Worm (Caenorhabditis elegans) whole organism, L4 larva: ENCODE measurements around the gene aff-1.
A peak's percentile ranks its signal among the peaks of the same experiment; 100 is the strongest.

Experiments used
- F10B5.3 ChIP-seq: sonication (generic microtip); optimal IDR thresholded peaks from 2 replicates; lab custom pipeline; 2016; ENCODE audit warnings: mild to moderate bottlenecking, missing genetic modification characterization, missing compliant biosample characterization
- F37D6.2 ChIP-seq: sonication (generic microtip); optimal IDR thresholded peaks from 2 replicates; lab custom pipeline; 2016; ENCODE audit warnings: mild to moderate bottlenecking, missing genetic modification characterization, missing compliant biosample characterization
- F44E2.7 ChIP-seq: fragments of 200-800 bp; sonication (Bioruptor generic); IDR thresholded peaks from 2 replicates; pipeline ENCODE4 v2.1.2; 2022; ENCODE audit warnings: missing genetic modification characterization, missing compliant biosample characterization
- R02D3.7 ChIP-seq: fragments of 150-350 bp; sonication (generic microtip); optimal IDR thresholded peaks from 3 replicates; lab custom pipeline; 2014; ENCODE audit warnings: missing biosample characterization, missing genetic modification characterization
- T20F7.1 ChIP-seq: fragments of 200-800 bp; sonication (Bioruptor generic); optimal IDR thresholded peaks from 2 replicates; lab custom pipeline; 2018; ENCODE audit warnings: mild to moderate bottlenecking, missing genetic modification characterization, missing compliant biosample characterization
- Y105C5A.15 ChIP-seq: fragments of 200-800 bp; sonication (Bioruptor generic); IDR thresholded peaks from 2 replicates; pipeline ENCODE4 v1.3.6; 2022; ENCODE audit warnings: missing genetic modification characterization, missing compliant biosample characterization
- Y5F2A.4 ChIP-seq: fragments of 200-800 bp; sonication (Bioruptor generic); optimal IDR thresholded peaks from 2 replicates; lab custom pipeline; 2018; ENCODE audit warnings: mild to moderate bottlenecking, missing genetic modification characterization, missing compliant biosample characterization
- ZK546.5 ChIP-seq, 2 experiments: sonication (generic microtip); optimal IDR thresholded peaks; 2 replicates each; lab custom pipeline; 2017; ENCODE audit warnings: missing biosample characterization in 2 of 2, missing genetic modification characterization in 2 of 2
- aha-1 ChIP-seq: fragments of 150-350 bp; peaks from one replicate; lab custom pipeline; 2014; ENCODE audit warnings: missing biosample characterization, missing genetic modification characterization
- arid-1 ChIP-seq: fragments of 200-800 bp; sonication (Bioruptor generic); conservative IDR thresholded peaks from 2 replicates; pipeline ENCODE4 v1.3.6; 2022; ENCODE audit warnings: missing genetic modification reagents, missing genetic modification characterization, missing compliant biosample characterization
- ceh-32 ChIP-seq: sonication (generic microtip); optimal IDR thresholded peaks from 2 replicates; lab custom pipeline; 2016; ENCODE audit warnings: mild to moderate bottlenecking, missing genetic modification characterization, missing compliant biosample characterization; ENCODE audit not compliant: poor library complexity
- ceh-82 ChIP-seq: sonication (generic microtip); optimal IDR thresholded peaks from 2 replicates; lab custom pipeline; 2017; ENCODE audit warnings: missing biosample characterization, missing genetic modification characterization
- ces-1 ChIP-seq: fragments of 150-350 bp; sonication (generic microtip); optimal IDR thresholded peaks from 4 replicates; lab custom pipeline; 2014; ENCODE audit warnings: missing biosample characterization, missing genetic modification reagents, missing genetic modification characterization
- cey-2 ChIP-seq: sonication (generic microtip); optimal IDR thresholded peaks from 3 replicates; lab custom pipeline; 2017; ENCODE audit warnings: missing genetic modification characterization, mild to moderate bottlenecking, missing compliant biosample characterization, antibody characterized with exemption, borderline replicate concordance; ENCODE audit not compliant: insufficient read depth
- daf-19 ChIP-seq: fragments of 200-800 bp; sonication (Bioruptor generic); conservative IDR thresholded peaks from 2 replicates; pipeline ENCODE4 v1.3.6; 2022; ENCODE audit warnings: missing genetic modification characterization, missing compliant biosample characterization
- daf-8 ChIP-seq: fragments of 200-800 bp; sonication (Bioruptor generic); IDR thresholded peaks from 2 replicates; pipeline ENCODE4 v1.3.6; 2022; ENCODE audit warnings: missing genetic modification characterization, missing compliant biosample characterization
- dmd-8 ChIP-seq: fragments of 200-800 bp; sonication (Bioruptor generic); IDR thresholded peaks from 2 replicates; pipeline ENCODE4 v1.3.6; 2022; ENCODE audit warnings: missing genetic modification characterization, missing compliant biosample characterization
- dve-1 ChIP-seq: sonication (generic microtip); optimal IDR thresholded peaks from 2 replicates; lab custom pipeline; 2017; ENCODE audit warnings: antibody characterized with exemption, mild to moderate bottlenecking, missing genetic modification characterization, missing compliant biosample characterization; ENCODE audit not compliant: insufficient read depth
- egl-27 ChIP-seq: sonication (generic microtip); optimal IDR thresholded peaks from 3 replicates; lab custom pipeline; 2017; ENCODE audit warnings: missing biosample characterization, missing genetic modification reagents, missing genetic modification characterization
- fkh-10 ChIP-seq: fragments of 150-350 bp; optimal IDR thresholded peaks from 2 replicates; lab custom pipeline; 2014; ENCODE audit warnings: missing biosample characterization, missing genetic modification reagents, missing genetic modification characterization
- fos-1 ChIP-seq: fragments of 150-350 bp; optimal IDR thresholded peaks from 2 replicates; lab custom pipeline; 2014; ENCODE audit warnings: missing biosample characterization, missing genetic modification characterization
- hif-1 ChIP-seq, 2 experiments: sonication (generic microtip); optimal IDR thresholded peaks; 2 replicates each; lab custom pipeline; 2016 to 2017; ENCODE audit warnings: missing compliant biosample characterization in 2 of 2, missing genetic modification characterization in 2 of 2, missing genetic modification reagents in 2 of 2, missing genotype in 2 of 2, mild to moderate bottlenecking in 1 of 2
- hlh-30 ChIP-seq: sonication (generic microtip); optimal IDR thresholded peaks from 2 replicates; lab custom pipeline; 2017; ENCODE audit warnings: antibody characterized with exemption, mild to moderate bottlenecking, missing genetic modification characterization, missing compliant biosample characterization; ENCODE audit not compliant: insufficient read depth
- jun-1 ChIP-seq: fragments of 150-350 bp; optimal IDR thresholded peaks from 2 replicates; lab custom pipeline; 2014; ENCODE audit warnings: missing biosample characterization, missing genetic modification reagents, missing genetic modification characterization
- lin-13 ChIP-seq: fragments of 150-350 bp; optimal IDR thresholded peaks from 2 replicates; lab custom pipeline; 2014; ENCODE audit warnings: missing biosample characterization, missing genetic modification reagents, missing genetic modification characterization
- lin-29 ChIP-seq: fragments of 200-800 bp; sonication (Bioruptor generic); IDR thresholded peaks from 2 replicates; pipeline ENCODE4 v1.3.6; 2022; ENCODE audit warnings: missing genetic modification reagents, missing genetic modification characterization, missing compliant biosample characterization
- lin-39 ChIP-seq: fragments of 150-350 bp; optimal IDR thresholded peaks from 2 replicates; lab custom pipeline; 2014; ENCODE audit warnings: missing biosample characterization, missing genetic modification reagents, missing genetic modification characterization
- mdl-1 ChIP-seq, 2 experiments: fragments of 150-350 bp in 1 of 2; sonication (generic microtip) in 1 of 2; optimal IDR thresholded peaks; 2 replicates each; lab custom pipeline; 2014 to 2017; ENCODE audit warnings: missing biosample characterization in 2 of 2, missing genetic modification characterization in 2 of 2
- mep-1 ChIP-seq: fragments of 150-350 bp; sonication (generic microtip); optimal IDR thresholded peaks from 3 replicates; lab custom pipeline; 2014; ENCODE audit warnings: missing biosample characterization, missing genetic modification characterization
- mxl-2 ChIP-seq: fragments of 200-800 bp; sonication (Bioruptor generic); conservative IDR thresholded peaks from 2 replicates; pipeline ENCODE4 v1.3.6; 2022; ENCODE audit warnings: missing genetic modification reagents, missing genetic modification characterization, missing compliant biosample characterization
- mxl-3 ChIP-seq: fragments of 200-800 bp; sonication (Bioruptor generic); optimal IDR thresholded peaks from 2 replicates; lab custom pipeline; 2018; ENCODE audit warnings: mild to moderate bottlenecking, missing genetic modification characterization, missing compliant biosample characterization
- nhr-10 ChIP-seq: fragments of 150-350 bp; optimal IDR thresholded peaks from 2 replicates; lab custom pipeline; 2014; ENCODE audit warnings: missing biosample characterization, missing genetic modification characterization
- nhr-102 ChIP-seq: sonication (generic microtip); optimal IDR thresholded peaks from 2 replicates; lab custom pipeline; 2016; ENCODE audit warnings: mild to moderate bottlenecking, missing genetic modification characterization, moderate library complexity, missing compliant biosample characterization
- nhr-11 ChIP-seq: fragments of 150-350 bp; optimal IDR thresholded peaks from 2 replicates; lab custom pipeline; 2014; ENCODE audit warnings: missing biosample characterization, missing genetic modification characterization
- nhr-111 ChIP-seq: fragments of 200-800 bp; sonication (Bioruptor generic); optimal IDR thresholded peaks from 2 replicates; lab custom pipeline; 2018; ENCODE audit warnings: mild to moderate bottlenecking, missing genetic modification characterization, missing compliant biosample characterization
- nhr-25 ChIP-seq: sonication (generic microtip); optimal IDR thresholded peaks from 2 replicates; lab custom pipeline; 2017; ENCODE audit warnings: missing genetic modification characterization, mild to moderate bottlenecking, missing compliant biosample characterization, antibody characterized with exemption, moderate library complexity, borderline replicate concordance; ENCODE audit not compliant: insufficient read depth
- nhr-42 ChIP-seq: fragments of 200-800 bp; sonication (Bioruptor generic); IDR thresholded peaks from 2 replicates; pipeline ENCODE4 v1.3.6; 2022; ENCODE audit warnings: missing genetic modification characterization, missing compliant biosample characterization
- nhr-48 ChIP-seq: sonication (generic microtip); optimal IDR thresholded peaks from 2 replicates; lab custom pipeline; 2016; ENCODE audit warnings: mild to moderate bottlenecking, missing genetic modification characterization, missing compliant biosample characterization
- nhr-77 ChIP-seq: fragments of 150-350 bp; optimal IDR thresholded peaks from 2 replicates; lab custom pipeline; 2014; ENCODE audit warnings: missing biosample characterization, missing genetic modification characterization
- pqm-1 ChIP-seq: sonication (generic microtip); optimal IDR thresholded peaks from 2 replicates; lab custom pipeline; 2017; ENCODE audit warnings: missing biosample characterization, missing genetic modification characterization
- sdz-12 ChIP-seq: fragments of 200-800 bp; sonication (Bioruptor generic); optimal IDR thresholded peaks from 2 replicates; lab custom pipeline; 2018; ENCODE audit warnings: mild to moderate bottlenecking, missing genetic modification characterization, missing compliant biosample characterization
- skn-1 ChIP-seq: fragments of 150-350 bp; optimal IDR thresholded peaks from 2 replicates; lab custom pipeline; 2014; ENCODE audit warnings: missing biosample characterization, missing genetic modification characterization
- snpc-1.2 ChIP-seq: fragments of 200-800 bp; sonication (Bioruptor generic); IDR thresholded peaks from 2 replicates; pipeline ENCODE4 v1.3.6; 2022; ENCODE audit warnings: missing genetic modification reagents, missing genetic modification characterization, missing compliant biosample characterization
- spr-1 ChIP-seq: sonication (generic microtip); optimal IDR thresholded peaks from 2 replicates; lab custom pipeline; 2016; ENCODE audit warnings: mild to moderate bottlenecking, missing genetic modification characterization, missing compliant biosample characterization
- spr-3 ChIP-seq: fragments of 200-800 bp; sonication (Bioruptor generic); optimal IDR thresholded peaks from 2 replicates; lab custom pipeline; 2018; ENCODE audit warnings: mild to moderate bottlenecking, missing genetic modification characterization, missing compliant biosample characterization
- unc-130 ChIP-seq: sonication (generic microtip); optimal IDR thresholded peaks from 2 replicates; lab custom pipeline; 2016; ENCODE audit warnings: missing genetic modification reagents, missing genetic modification characterization, missing compliant biosample characterization
- unc-62 ChIP-seq, 3 experiments: fragments of 150-350 bp in 1 of 3; sonication (generic microtip); optimal IDR thresholded peaks in 2 of 3; peaks in 1 of 3; 1 replicate in 1 of 3; 2 replicates in 2 of 3; lab custom pipeline; 2014 to 2017; ENCODE audit warnings: missing biosample characterization in 3 of 3, missing genetic modification characterization in 3 of 3, missing genetic modification reagents in 3 of 3, missing genotype in 1 of 3
- zfp-2 ChIP-seq: sonication (generic microtip); optimal IDR thresholded peaks from 2 replicates; lab custom pipeline; 2016; ENCODE audit warnings: mild to moderate bottlenecking, missing genetic modification characterization, missing compliant biosample characterization

The aff-1 gene

DNA sequence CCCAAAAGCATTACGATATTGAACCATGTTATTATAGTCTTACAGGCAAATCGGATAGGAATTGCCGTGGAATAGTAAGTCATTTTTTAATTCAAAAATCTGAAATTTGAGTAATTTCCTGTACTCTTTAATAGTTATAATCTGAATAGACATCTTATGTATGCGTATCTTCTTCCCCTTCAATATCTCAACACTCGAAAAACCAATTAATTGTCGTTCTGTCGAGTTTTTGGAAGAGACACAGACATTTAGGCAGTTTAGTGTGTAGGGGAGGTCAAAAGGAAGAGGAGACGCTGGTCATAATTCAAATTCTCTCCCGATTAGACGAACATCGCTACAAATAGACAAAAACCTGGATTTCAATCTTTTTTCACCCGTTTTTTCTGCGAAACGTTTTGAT, 28.1 kb downstream of the aff-1 start (continued):
- TF ChIP-seq nhr-77 (tag; lab: Kevin White, UChicago) (no peak), nhr-11 (tag; lab: Kevin White, UChicago) (no peak), unc-62 (GFP tag; optimal IDR thresholded peaks at IDR 0.05 in 1 of 2; lab: Kevin White, UChicago) (peak in 1 of 2 experiments; percentile 98), unc-62 (tag; optimal IDR thresholded peaks at IDR 0.05; lab: Kevin White, UChicago) (no peak), dve-1 (peak; percentile 33), unc-130 (GFP tag; lab: Kevin White, UChicago) (no peak), Y105C5A.15 (GFP tag; lab: Robert Waterston, UW) (no peak), ceh-32 (tag; lab: Kevin White, UChicago) (no peak), nhr-102 (tag; lab: Kevin White, UChicago) (no peak), daf-8 (GFP tag; lab: Robert Waterston, UW) (no peak), aha-1 (peak; percentile 92), F10B5.3 (tag; lab: Kevin White, UChicago) (no peak), mdl-1 (tag; optimal IDR thresholded peaks at IDR 0.05; lab: Kevin White, UChicago) (no peak), hif-1 (tag; optimal IDR thresholded peaks at IDR 0.05; lab: Kevin White, UChicago) (no peak), F37D6.2 (tag; lab: Kevin White, UChicago) (no peak), mxl-2 (no peak), nhr-10 (tag; lab: Kevin White, UChicago) (peak; percentile 18), snpc-1.2 (no peak), arid-1 (no peak)

DNA sequence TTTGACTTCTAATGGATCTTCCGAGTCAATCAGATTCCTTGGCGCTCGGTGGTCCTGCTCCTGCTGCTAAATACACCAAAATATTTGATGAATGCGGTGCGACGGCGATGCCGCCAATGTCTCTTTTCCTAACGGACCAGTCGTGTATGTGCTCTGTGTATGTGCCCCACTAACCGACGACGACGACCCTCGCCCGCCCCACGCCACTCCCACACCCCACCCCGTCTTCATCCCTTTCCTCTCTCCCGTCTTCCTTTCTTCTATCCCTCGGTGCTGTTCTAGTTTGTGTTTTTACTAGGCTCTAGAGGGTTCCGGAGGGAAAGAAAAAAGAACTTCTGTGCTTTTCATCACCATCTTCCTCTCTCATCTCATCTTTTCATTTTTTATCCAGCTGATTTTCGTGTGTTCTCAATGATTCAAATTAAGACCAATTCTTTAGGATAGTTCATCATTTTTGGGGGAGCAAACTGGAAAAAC, 28.9 kb downstream of the aff-1 start, which contains the start of gene egl-27:
TSS of gene egl-27 (plus strand) at position 427 of the 477 bp plus-strand sequence.
- TF ChIP-seq lin-39 (tag; lab: Kevin White, UChicago): no peak
- no peak for TF ChIP-seq F37D6.2 (tag; lab: Kevin White, UChicago)
- TF ChIP-seq lin-13 (GFP tag; lab: Kevin White, UChicago): no peak
- no peak for TF ChIP-seq ces-1 (GFP tag; lab: Kevin White, UChicago)
- no peak for TF ChIP-seq Y5F2A.4
- no peak for TF ChIP-seq spr-1 (tag; lab: Kevin White, UChicago)
- TF ChIP-seq ceh-82: no peak
- no peak for TF ChIP-seq mep-1
- TF ChIP-seq egl-27 (tag; lab: Kevin White, UChicago): no peak
- TF ChIP-seq mxl-3 (GFP tag; lab: Kevin White, UChicago): peak; percentile 16
- no peak for TF ChIP-seq nhr-11 (tag; lab: Kevin White, UChicago)
- no peak for TF ChIP-seq nhr-48
- TF ChIP-seq T20F7.1 (GFP tag; lab: Kevin White, UChicago): no peak
- TF ChIP-seq nhr-25: no peak
- no peak for TF ChIP-seq F44E2.7 (GFP tag; lab: Robert Waterston, UW)
- no peak for TF ChIP-seq hif-1 (tag; optimal IDR thresholded peaks at IDR 0.05; lab: Kevin White, UChicago)
- TF ChIP-seq pqm-1 (tag; lab: Kevin White, UChicago): no peak
- no peak for TF ChIP-seq mxl-2
- no peak for TF ChIP-seq zfp-2 (tag; lab: Kevin White, UChicago)
- no peak for TF ChIP-seq sdz-12 (GFP tag; lab: Kevin White, UChicago)
- no peak for TF ChIP-seq arid-1
- TF ChIP-seq hlh-30 (tag; lab: Kevin White, UChicago): no peak
- TF ChIP-seq nhr-111 (GFP tag; lab: Kevin White, UChicago): no peak
- no peak for TF ChIP-seq fkh-10 (GFP tag; lab: Kevin White, UChicago)
- TF ChIP-seq nhr-77 (tag; lab: Kevin White, UChicago): no peak
- no peak for TF ChIP-seq lin-29 (GFP tag; lab: Robert Waterston, UW)
- TF ChIP-seq skn-1 (tag; lab: Kevin White, UChicago): no peak
- no peak for TF ChIP-seq Y105C5A.15 (GFP tag; lab: Robert Waterston, UW)
- no peak for TF ChIP-seq dmd-8 (GFP tag; lab: Robert Waterston, UW)
- TF ChIP-seq cey-2 (tag; lab: Kevin White, UChicago): no peak
- no peak for TF ChIP-seq ceh-32 (tag; lab: Kevin White, UChicago)
- no peak for TF ChIP-seq nhr-42 (GFP tag; lab: Robert Waterston, UW)
- TF ChIP-seq jun-1 (tag; lab: Kevin White, UChicago): no peak
- TF ChIP-seq fos-1 (tag; lab: Kevin White, UChicago): no peak
- TF ChIP-seq R02D3.7 (tag; lab: Kevin White, UChicago): no peak
- no peak for TF ChIP-seq ZK546.5 (tag; optimal IDR thresholded peaks at IDR 0.05; lab: Kevin White, UChicago)
- TF ChIP-seq dve-1: no peak
- TF ChIP-seq spr-3 (GFP tag; lab: Kevin White, UChicago): no peak
- TF ChIP-seq daf-19 (GFP tag; lab: Robert Waterston, UW): no peak
- TF ChIP-seq F10B5.3 (tag; lab: Kevin White, UChicago): no peak
